Worm (Caenorhabditis elegans): Measurements from ENCODE around the gene pitr-5.

The pitr-5 gene

DNA sequence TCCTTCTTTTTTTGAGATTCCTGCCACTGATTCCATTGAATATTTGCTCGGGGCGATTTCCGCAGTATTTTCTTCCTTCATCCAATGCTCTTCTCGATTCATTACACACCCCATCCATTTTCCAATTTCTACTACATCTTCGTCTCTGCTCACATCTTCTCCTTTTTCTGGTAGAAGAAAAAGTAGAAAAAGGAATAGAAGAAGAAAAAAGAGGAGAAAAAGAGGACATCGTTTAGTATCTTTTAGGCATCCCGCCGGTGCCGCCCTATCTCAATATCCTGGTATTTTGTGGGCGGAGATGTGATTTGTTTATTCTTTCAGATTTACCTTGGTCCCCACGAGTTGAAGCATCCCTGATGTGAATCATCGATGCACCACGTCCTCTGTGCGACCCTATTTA, 9.4 kb upstream of the pitr-5 start, which contains the start of gene lgc-39:
TSS of gene lgc-39 (plus strand) at position 301 of the 400 bp plus-strand sequence.
- no peak for TF ChIP-seq flt-1 (GFP tag; IDR thresholded peaks at IDR 0.05)
- TF ChIP-seq sea-1 (GFP tag; conservative IDR thresholded peaks at IDR 0.05) = no peak
- TF ChIP-seq ceh-13 (GFP tag; optimal IDR thresholded peaks at IDR 0.05) = no peak
- no peak for TF ChIP-seq hmg-4 (GFP tag; optimal IDR thresholded peaks at IDR 0.05)
- TF ChIP-seq hmbx-1 (tag; optimal IDR thresholded peaks at IDR 0.05) = no peak
- TF ChIP-seq ets-7 (tag; optimal IDR thresholded peaks at IDR 0.05) = no peak
- no peak for TF ChIP-seq tra-4 (tag; optimal IDR thresholded peaks at IDR 0.05)
- no peak for TF ChIP-seq hnd-1 (tag; optimal IDR thresholded peaks at IDR 0.05)

- TF ChIP-seq sea-1 (GFP tag; conservative IDR thresholded peaks at IDR 0.05) (no peak), ceh-13 (GFP tag; optimal IDR thresholded peaks at IDR 0.05) (no peak), F13C5.2 (tag; optimal IDR thresholded peaks at IDR 0.05) (no peak), ets-7 (tag; optimal IDR thresholded peaks at IDR 0.05) (no peak), ama-1 (optimal IDR thresholded peaks at IDR 0.05) (no peak), scrt-1 (GFP tag; IDR thresholded peaks at IDR 0.05) (no peak), tbx-11 (GFP tag; IDR thresholded peaks at IDR 0.05) (no peak), B0310.2 (tag; optimal IDR thresholded peaks at IDR 0.05) (no peak), ceh-36 (tag; optimal IDR thresholded peaks at IDR 0.05) (no peak), tbx-37 (GFP tag; conservative IDR thresholded peaks at IDR 0.05) (no peak)
Measured at ce11 chrV:7178843-7179242, 5.8 kb upstream of the pitr-5 start, which contains the start of gene cpsf-2. TSS of gene cpsf-2 (plus strand) at chrV:7179172.

DNA sequence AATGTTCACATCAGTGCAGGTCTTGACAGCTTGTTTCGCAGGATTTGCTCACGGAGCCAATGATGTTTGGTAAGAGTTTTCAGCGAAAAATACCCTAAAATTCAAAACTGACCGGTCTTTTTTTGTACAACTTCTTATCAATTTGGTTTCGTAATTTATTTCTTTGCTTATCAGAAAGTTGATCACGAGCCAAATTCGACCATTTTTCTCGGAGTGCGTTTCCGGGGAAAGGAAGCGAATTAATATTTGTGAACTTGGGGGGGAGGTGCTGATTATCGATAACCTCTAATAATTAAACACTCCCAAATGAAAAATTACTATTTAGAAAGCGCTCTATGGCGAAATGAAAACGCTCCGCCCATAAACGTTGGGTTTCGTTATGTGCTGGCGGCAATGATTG, 1.9 kb downstream of the pitr-5 start:
- TF ChIP-seq F13C5.2 (tag; optimal IDR thresholded peaks at IDR 0.05) (no peak), hmbx-1 (tag; optimal IDR thresholded peaks at IDR 0.05) (no peak), ets-7 (tag; optimal IDR thresholded peaks at IDR 0.05) (no peak), tbx-11 (GFP tag; IDR thresholded peaks at IDR 0.05) (no peak), pes-1 (GFP tag; IDR thresholded peaks at IDR 0.05) (no peak), tra-4 (tag; optimal IDR thresholded peaks at IDR 0.05) (no peak), ceh-36 (tag; optimal IDR thresholded peaks at IDR 0.05) (no peak), flt-1 (GFP tag; IDR thresholded peaks at IDR 0.05) (no peak), ama-1 (optimal IDR thresholded peaks at IDR 0.05) (no peak), ceh-13 (GFP tag; optimal IDR thresholded peaks at IDR 0.05) (no peak), sea-1 (GFP tag; conservative IDR thresholded peaks at IDR 0.05) (no peak), tbx-37 (GFP tag; conservative IDR thresholded peaks at IDR 0.05) (no peak), aly-1 (tag; optimal IDR thresholded peaks at IDR 0.05) (no peak), hnd-1 (tag; optimal IDR thresholded peaks at IDR 0.05) (no peak)

- TF ChIP-seq pes-1 (GFP tag; IDR thresholded peaks at IDR 0.05) (no peak), ceh-36 (tag; optimal IDR thresholded peaks at IDR 0.05) (no peak), aly-1 (tag; optimal IDR thresholded peaks at IDR 0.05) (no peak), tra-4 (tag; optimal IDR thresholded peaks at IDR 0.05) (no peak), B0310.2 (tag; optimal IDR thresholded peaks at IDR 0.05) (no peak), ama-1 (optimal IDR thresholded peaks at IDR 0.05) (no peak), flt-1 (GFP tag; IDR thresholded peaks at IDR 0.05) (no peak), sea-1 (GFP tag; conservative IDR thresholded peaks at IDR 0.05) (no peak), hmbx-1 (tag; optimal IDR thresholded peaks at IDR 0.05) (no peak), tbx-11 (GFP tag; IDR thresholded peaks at IDR 0.05) (no peak), hmg-4 (GFP tag; optimal IDR thresholded peaks at IDR 0.05) (no peak), tbx-37 (GFP tag; conservative IDR thresholded peaks at IDR 0.05) (no peak)
Measured at ce11 chrV:7187295-7187694, 2.6 kb downstream of the pitr-5 start.

ce11 chrV:7193562-7193961, 8.9 kb downstream of the pitr-5 start, which contains the start of gene F09G2.8:
TSS of gene F09G2.8 (minus strand) at chrV:7193662.
- no peak for TF ChIP-seq hnd-1 (tag; optimal IDR thresholded peaks at IDR 0.05)
- no peak for TF ChIP-seq tra-4 (tag; optimal IDR thresholded peaks at IDR 0.05)
- TF ChIP-seq ets-7 (tag; optimal IDR thresholded peaks at IDR 0.05) = no peak
- TF ChIP-seq ama-1 (optimal IDR thresholded peaks at IDR 0.05) = no peak
- no peak for TF ChIP-seq hmg-4 (GFP tag; optimal IDR thresholded peaks at IDR 0.05)
- no peak for TF ChIP-seq hmbx-1 (tag; optimal IDR thresholded peaks at IDR 0.05)
- no peak for TF ChIP-seq tbx-37 (GFP tag; conservative IDR thresholded peaks at IDR 0.05)
- TF ChIP-seq pes-1 (GFP tag; IDR thresholded peaks at IDR 0.05) = no peak
- no peak for TF ChIP-seq scrt-1 (GFP tag; IDR thresholded peaks at IDR 0.05)

ce11 chrV:7194818-7195217, 10.2 kb downstream of the pitr-5 start:
- no peak for TF ChIP-seq F13C5.2 (tag; optimal IDR thresholded peaks at IDR 0.05)
- no peak for TF ChIP-seq hmg-4 (GFP tag; optimal IDR thresholded peaks at IDR 0.05)
- TF ChIP-seq tra-4 (tag; optimal IDR thresholded peaks at IDR 0.05) = no peak
- no peak for TF ChIP-seq B0310.2 (tag; optimal IDR thresholded peaks at IDR 0.05)
- no peak for TF ChIP-seq ceh-36 (tag; optimal IDR thresholded peaks at IDR 0.05)
- TF ChIP-seq ets-7 (tag; optimal IDR thresholded peaks at IDR 0.05) = no peak
- TF ChIP-seq ceh-13 (GFP tag; optimal IDR thresholded peaks at IDR 0.05) = no peak
- no peak for TF ChIP-seq tbx-37 (GFP tag; conservative IDR thresholded peaks at IDR 0.05)
- no peak for TF ChIP-seq hnd-1 (tag; optimal IDR thresholded peaks at IDR 0.05)
- TF ChIP-seq ama-1 (optimal IDR thresholded peaks at IDR 0.05) = no peak
- TF ChIP-seq tbx-11 (GFP tag; IDR thresholded peaks at IDR 0.05) = no peak

- no peak for TF ChIP-seq ets-7 (tag; optimal IDR thresholded peaks at IDR 0.05)
- no peak for TF ChIP-seq flt-1 (GFP tag; IDR thresholded peaks at IDR 0.05)
- TF ChIP-seq ceh-36 (tag; optimal IDR thresholded peaks at IDR 0.05) = no peak
- TF ChIP-seq hnd-1 (tag; optimal IDR thresholded peaks at IDR 0.05) = no peak
- TF ChIP-seq sea-1 (GFP tag; conservative IDR thresholded peaks at IDR 0.05) = no peak
- no peak for TF ChIP-seq tbx-37 (GFP tag; conservative IDR thresholded peaks at IDR 0.05)
- TF ChIP-seq F13C5.2 (tag; optimal IDR thresholded peaks at IDR 0.05) = no peak
- TF ChIP-seq ceh-13 (GFP tag; optimal IDR thresholded peaks at IDR 0.05) = no peak
- no peak for TF ChIP-seq pes-1 (GFP tag; IDR thresholded peaks at IDR 0.05)
- TF ChIP-seq B0310.2 (tag; optimal IDR thresholded peaks at IDR 0.05) = no peak
- no peak for TF ChIP-seq scrt-1 (GFP tag; IDR thresholded peaks at IDR 0.05)
- TF ChIP-seq tra-4 (tag; optimal IDR thresholded peaks at IDR 0.05) = no peak
- TF ChIP-seq ama-1 (optimal IDR thresholded peaks at IDR 0.05) = no peak
- TF ChIP-seq hmbx-1 (tag; optimal IDR thresholded peaks at IDR 0.05) = no peak
- TF ChIP-seq tbx-11 (GFP tag; IDR thresholded peaks at IDR 0.05) = no peak
- TF ChIP-seq aly-1 (tag; optimal IDR thresholded peaks at IDR 0.05) = no peak
- no peak for TF ChIP-seq hmg-4 (GFP tag; optimal IDR thresholded peaks at IDR 0.05)
Measured at ce11 chrV:7196037-7196436, 11.4 kb downstream of the pitr-5 start, which contains the start of gene attf-2. TSS of gene attf-2 (minus strand) at chrV:7196137.
